Fruit fly (Drosophila melanogaster) whole organism, wandering third instar larva: ENCODE results near the gene CG10470.
A peak's percentile ranks its signal among the peaks of the same experiment; 100 is the strongest.

ENCODE experiments used
- Abd-B ChIP-seq: fragments of >200 bp; optimal IDR thresholded peaks from 2 replicates; lab custom pipeline; 2017; ENCODE audit warnings: missing biosample characterization, missing genetic modification characterization
- CG32264 ChIP-seq: fragments of 200-800 bp; sonication (Bioruptor generic); optimal IDR thresholded peaks from 2 replicates; lab custom pipeline; 2016; ENCODE audit warnings: missing biosample characterization, missing genetic modification characterization
- CG9705 ChIP-seq: fragments of 200-800 bp; sonication (Bioruptor generic); optimal IDR thresholded peaks from 2 replicates; lab custom pipeline; 2018; ENCODE audit warnings: missing biosample characterization, mild to moderate bottlenecking, missing genetic modification characterization
- CrebA ChIP-seq: fragments of 200-800 bp; sonication (Bioruptor generic); optimal IDR thresholded peaks from 2 replicates; lab custom pipeline; 2016; ENCODE audit warnings: missing biosample characterization, mild to moderate bottlenecking, missing genetic modification characterization, borderline replicate concordance
- Dfd ChIP-seq: fragments of >200 bp; optimal IDR thresholded peaks from 2 replicates; lab custom pipeline; 2017; ENCODE audit warnings: missing biosample characterization, missing genetic modification characterization
- Dif ChIP-seq: fragments of 200-275, 200-300 bp; sonication (Bioruptor generic); optimal IDR thresholded peaks from 2 replicates; lab custom pipeline; 2018; ENCODE audit warnings: missing biosample characterization, missing genetic modification characterization; ENCODE audit not compliant: partially characterized antibody
- GATAd ChIP-seq: sonication (Bioruptor generic); optimal IDR thresholded peaks from 2 replicates; lab custom pipeline; 2016; ENCODE audit warnings: missing biosample characterization, missing genetic modification characterization
- HLH106 ChIP-seq: fragments of 200-800 bp; optimal IDR thresholded peaks from 3 replicates; lab custom pipeline; 2019; ENCODE audit warnings: missing biosample characterization, mild to moderate bottlenecking, missing genetic modification characterization, moderate library complexity
- Hnf4 ChIP-seq: fragments of 200-800 bp; sonication (Bioruptor generic); optimal IDR thresholded peaks from 2 replicates; lab custom pipeline; 2016; ENCODE audit warnings: missing biosample characterization, mild to moderate bottlenecking, missing genetic modification characterization
- Hr78 ChIP-seq: fragments of >200 bp; optimal IDR thresholded peaks from 2 replicates; lab custom pipeline; 2017; ENCODE audit warnings: missing biosample characterization, missing genetic modification characterization
- Hr83 ChIP-seq: fragments of 200-300 bp; sonication (Bioruptor generic); optimal IDR thresholded peaks from 2 replicates; lab custom pipeline; 2016; ENCODE audit warnings: missing biosample characterization, mild to moderate bottlenecking, missing genetic modification characterization, moderate library complexity; ENCODE audit not compliant: poor library complexity, severe bottlenecking
- Jra ChIP-seq: sonication (Bioruptor generic); optimal IDR thresholded peaks from 2 replicates; lab custom pipeline; 2016; ENCODE audit warnings: missing biosample characterization, missing genetic modification characterization
- Mio ChIP-seq: sonication (Bioruptor generic); optimal IDR thresholded peaks from 2 replicates; lab custom pipeline; 2016; ENCODE audit warnings: missing biosample characterization, missing genetic modification characterization
- Myc ChIP-seq: fragments of >200 bp; optimal IDR thresholded peaks from 2 replicates; lab custom pipeline; 2017
- N ChIP-seq: fragments of >200 bp; optimal IDR thresholded peaks from 2 replicates; lab custom pipeline; 2018; ENCODE audit warnings: missing biosample characterization, missing external identifiers, missing genetic modification characterization
- OdsH ChIP-seq: fragments of 200-800 bp; sonication (Bioruptor generic); optimal IDR thresholded peaks from 2 replicates; lab custom pipeline; 2016; ENCODE audit warnings: missing biosample characterization, mild to moderate bottlenecking, missing genetic modification characterization
- Rel ChIP-seq, 2 experiments: fragments of 200-800 bp; sonication (Bioruptor generic) in 1 of 2; optimal IDR thresholded peaks; 2 replicates in 1 of 2; 3 replicates in 1 of 2; lab custom pipeline; 2016 to 2019; ENCODE audit warnings: mild to moderate bottlenecking in 2 of 2, missing biosample characterization in 2 of 2, missing genetic modification characterization in 2 of 2, moderate library complexity in 1 of 2
- Sp1 ChIP-seq: fragments of 200-800 bp; sonication (Bioruptor generic); optimal IDR thresholded peaks from 3 replicates; lab custom pipeline; 2019; ENCODE audit warnings: missing biosample characterization, mild to moderate bottlenecking, missing genetic modification characterization, moderate library complexity
- Vsx2 ChIP-seq: fragments of 200-300, 225-300 bp; sonication (Bioruptor generic); optimal IDR thresholded peaks from 2 replicates; lab custom pipeline; 2018; ENCODE audit warnings: missing biosample characterization, missing genetic modification characterization; ENCODE audit not compliant: partially characterized antibody
- br ChIP-seq: fragments of 200-800 bp; sonication (Bioruptor generic); optimal IDR thresholded peaks from 2 replicates; lab custom pipeline; 2016; ENCODE audit warnings: missing biosample characterization, missing genetic modification characterization
- brk ChIP-seq: fragments of 200-800 bp; sonication (Bioruptor generic); optimal IDR thresholded peaks from 2 replicates; lab custom pipeline; 2016; ENCODE audit warnings: missing biosample characterization, mild to moderate bottlenecking, missing genetic modification characterization
- dl ChIP-seq, 2 experiments: fragments of 175-275, 200-275 bp in 1 of 2; fragments of 200-275 bp in 1 of 2; sonication (Bioruptor generic); optimal IDR thresholded peaks; lab custom pipeline; 2018; ENCODE audit warnings: mild to moderate bottlenecking in 2 of 2, missing biosample characterization in 2 of 2, missing genetic modification characterization in 2 of 2, moderate library complexity in 2 of 2; ENCODE audit not compliant: partially characterized antibody in 2 of 2, insufficient read depth in 1 of 2
- dmrt93B ChIP-seq: fragments of 200-800 bp; sonication (Bioruptor generic); optimal IDR thresholded peaks from 2 replicates; lab custom pipeline; 2018; ENCODE audit warnings: missing biosample characterization, mild to moderate bottlenecking, missing genetic modification characterization
- dsf ChIP-seq: sonication (Bioruptor generic); optimal IDR thresholded peaks from 2 replicates; lab custom pipeline; 2016; ENCODE audit warnings: missing biosample characterization, missing genetic modification characterization, borderline replicate concordance
- ey ChIP-seq: fragments of 200-800 bp; sonication (Bioruptor generic); optimal IDR thresholded peaks from 2 replicates; lab custom pipeline; 2016; ENCODE audit warnings: missing biosample characterization, missing genetic modification characterization
- foxo ChIP-seq, 2 experiments: fragments of 200-800 bp; sonication (Bioruptor generic); optimal IDR thresholded peaks; 2 replicates in 1 of 2; 3 replicates in 1 of 2; lab custom pipeline; 2016 to 2017; ENCODE audit warnings: missing biosample characterization in 2 of 2, missing genetic modification characterization in 2 of 2
- fru ChIP-seq: fragments of 200-800 bp; sonication (Bioruptor generic); optimal IDR thresholded peaks from 3 replicates; lab custom pipeline; 2016; ENCODE audit warnings: missing biosample characterization, mild to moderate bottlenecking, missing genetic modification characterization
- h ChIP-seq: fragments of 200-800 bp; sonication (Bioruptor generic); optimal IDR thresholded peaks from 3 replicates; lab custom pipeline; 2016; ENCODE audit warnings: missing biosample characterization, mild to moderate bottlenecking, missing genetic modification characterization
- jim ChIP-seq: fragments of 175-275, 200-325 bp; sonication (Bioruptor generic); optimal IDR thresholded peaks from 2 replicates; lab custom pipeline; 2016; ENCODE audit warnings: missing biosample characterization, mild to moderate bottlenecking, missing genetic modification characterization
- lola ChIP-seq: fragments of >200 bp; optimal IDR thresholded peaks from 2 replicates; lab custom pipeline; 2017; ENCODE audit warnings: missing biosample characterization, missing genetic modification characterization
- pan ChIP-seq: fragments of >200 bp; optimal IDR thresholded peaks from 2 replicates; lab custom pipeline; 2017
- psq ChIP-seq: fragments of 200-800 bp; sonication (Bioruptor generic); optimal IDR thresholded peaks from 3 replicates; lab custom pipeline; 2017; ENCODE audit warnings: missing biosample characterization, mild to moderate bottlenecking, missing genetic modification characterization, moderate library complexity
- rgr ChIP-seq: fragments of 200-800 bp; sonication (Bioruptor generic); optimal IDR thresholded peaks from 3 replicates; lab custom pipeline; 2016; ENCODE audit warnings: missing biosample characterization, mild to moderate bottlenecking, missing genetic modification characterization
- sage ChIP-seq: fragments of 200-800 bp; sonication (Bioruptor generic); optimal IDR thresholded peaks from 2 replicates; lab custom pipeline; 2016; ENCODE audit warnings: missing biosample characterization, mild to moderate bottlenecking, missing genetic modification characterization
- sv ChIP-seq: fragments of 200-800 bp; sonication (Bioruptor generic); optimal IDR thresholded peaks from 3 replicates; lab custom pipeline; 2016; ENCODE audit warnings: missing biosample characterization, missing genetic modification characterization
- tai ChIP-seq: sonication (Bioruptor generic); optimal IDR thresholded peaks from 2 replicates; lab custom pipeline; 2016; ENCODE audit warnings: missing biosample characterization, missing genetic modification characterization
- usp ChIP-seq: fragments of >200 bp; optimal IDR thresholded peaks from 2 replicates; lab custom pipeline; 2017; ENCODE audit warnings: missing biosample characterization, missing genetic modification characterization
- woc ChIP-seq: sonication (Bioruptor generic); optimal IDR thresholded peaks from 2 replicates; lab custom pipeline; 2016; ENCODE audit warnings: missing biosample characterization, mild to moderate bottlenecking, missing genetic modification characterization

CG10470 gene

DNA sequence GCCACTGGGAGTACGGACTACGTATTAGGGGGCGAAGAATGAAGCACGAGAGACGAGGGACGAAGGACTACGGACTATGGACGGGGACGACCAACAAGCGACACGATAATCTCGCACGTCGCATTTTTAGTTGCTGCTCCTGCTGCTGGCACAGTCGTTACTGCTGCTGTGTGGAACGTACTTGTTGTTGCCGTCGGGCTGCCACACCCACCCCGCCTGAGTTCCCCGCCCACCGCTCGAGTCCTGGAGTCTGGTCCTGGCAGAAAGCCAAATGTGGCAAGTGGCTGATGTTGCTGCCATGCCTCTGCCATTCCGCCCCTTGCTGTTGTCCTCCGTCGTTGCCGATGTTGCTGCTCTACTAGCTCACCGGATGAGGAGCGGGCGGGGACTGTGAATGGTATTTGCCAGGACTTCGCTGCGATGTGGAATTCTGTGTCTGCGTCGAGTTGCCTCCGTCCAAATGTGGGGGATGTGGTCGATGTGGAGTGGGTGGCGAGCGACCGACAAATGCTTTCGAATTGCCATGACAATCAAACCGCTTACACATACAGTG is 36.0 kb upstream of the CG10470 start:
- TF ChIP-seq Abd-B (GFP tag; lab: Kevin White, UChicago) (no peak), jim (GFP tag; lab: Kevin White, UChicago) (no peak), foxo (GFP tag; optimal IDR thresholded peaks at IDR 0.05; lab: Kevin White, UChicago) (no peak), ey (GFP tag; lab: Kevin White, UChicago) (no peak), N (GFP tag; lab: Kevin White, UChicago) (no peak), Rel (GFP tag; optimal IDR thresholded peaks at IDR 0.05; lab: Kevin White, UChicago) (no peak), Rel (tag; optimal IDR thresholded peaks at IDR 0.05; lab: Kevin White, UChicago) (no peak), lola (GFP tag; lab: Kevin White, UChicago) (no peak), fru (GFP tag; lab: Kevin White, UChicago) (no peak), br (no peak), Mio (GFP tag; lab: Kevin White, UChicago) (no peak), CG32264 (GFP tag; lab: Kevin White, UChicago) (no peak), Hr83 (GFP tag; lab: Kevin White, UChicago) (no peak)
- TF ChIP-seq, all 38 proteins: peak for 0

DNA sequence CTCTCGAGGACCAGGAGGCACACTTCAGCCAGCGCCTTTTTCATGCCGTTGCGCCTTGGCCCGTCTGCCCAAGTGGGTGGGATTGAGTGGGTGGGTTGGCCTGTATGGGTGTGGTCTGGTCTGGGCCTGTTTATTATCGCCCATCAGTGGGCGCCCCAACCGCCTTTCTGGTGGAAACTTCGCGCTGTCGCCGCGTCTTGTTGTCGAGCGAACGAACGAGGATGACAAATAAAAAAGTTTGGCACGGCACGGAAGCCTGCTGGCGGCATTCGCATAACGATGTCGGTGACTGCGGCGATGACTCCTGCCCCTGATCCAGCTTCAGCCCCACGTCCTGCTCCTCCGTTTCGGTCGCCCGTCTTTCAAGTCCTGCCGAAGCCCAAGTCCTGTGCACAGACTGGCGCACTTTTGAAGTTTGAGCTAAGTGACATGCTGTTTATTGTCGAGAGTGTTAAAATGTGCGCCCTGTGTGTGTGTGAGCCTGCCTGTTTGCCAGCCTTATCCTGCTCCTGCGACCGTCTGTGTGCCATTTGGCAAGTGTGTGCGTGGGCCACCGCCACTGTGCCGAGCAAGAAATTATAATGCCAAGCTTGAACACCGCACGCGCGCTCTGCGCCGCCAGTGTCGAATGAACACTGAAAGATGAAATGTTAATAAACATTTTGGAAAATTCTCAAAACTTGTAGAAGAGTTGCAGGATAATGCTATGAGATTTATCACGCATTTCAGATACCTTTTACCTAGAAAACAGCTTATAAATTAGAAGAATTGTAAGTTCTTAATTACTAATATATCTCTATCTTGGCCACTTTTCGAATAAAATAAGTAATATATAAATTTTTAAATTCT is 34.6 kb upstream of the CG10470 start:
- TF ChIP-seq Dfd (GFP tag; lab: Kevin White, UChicago), result no peak
- TF ChIP-seq Hnf4 (GFP tag; lab: Kevin White, UChicago), result no peak
- peak; percentile 28 for TF ChIP-seq fru (GFP tag; lab: Kevin White, UChicago)
- TF ChIP-seq Mio (GFP tag; lab: Kevin White, UChicago), result no peak
- TF ChIP-seq GATAd (GFP tag; lab: Kevin White, UChicago), result no peak
- TF ChIP-seq usp (GFP tag; lab: Kevin White, UChicago), result no peak
- no peak for TF ChIP-seq pan
- TF ChIP-seq h, result peak; percentile 35
- TF ChIP-seq OdsH (GFP tag; lab: Kevin White, UChicago), result peak; percentile 27
- TF ChIP-seq Hr83 (GFP tag; lab: Kevin White, UChicago), result no peak
- no peak for TF ChIP-seq Vsx2 (GFP tag; lab: Kevin White, UChicago)
- peak; percentile 61 for TF ChIP-seq HLH106 (tag; lab: Kevin White, UChicago)
- TF ChIP-seq lola (GFP tag; lab: Kevin White, UChicago), result no peak
- no peak for TF ChIP-seq CrebA (GFP tag; lab: Kevin White, UChicago)
- TF ChIP-seq Dif (GFP tag; lab: Kevin White, UChicago), result no peak
- TF ChIP-seq tai (GFP tag; lab: Kevin White, UChicago), result no peak
- no peak for TF ChIP-seq Hr78 (GFP tag; lab: Kevin White, UChicago)
- TF ChIP-seq sage (GFP tag; lab: Kevin White, UChicago), result no peak
- TF ChIP-seq Sp1, result peak; percentile 67
- TF ChIP-seq dmrt93B (GFP tag; lab: Kevin White, UChicago), result peak; percentile 39
- TF ChIP-seq dl (GFP tag; optimal IDR thresholded peaks at IDR 0.05; lab: Kevin White, UChicago; ENCODE audit: insufficient read depth in 1 of 2, partially characterized antibody in 2 of 2), result no peak
- peak; percentile 10 for TF ChIP-seq psq (GFP tag; lab: Kevin White, UChicago)
- no peak for TF ChIP-seq Abd-B (GFP tag; lab: Kevin White, UChicago)
- peak; percentile 2 for TF ChIP-seq CG9705 (GFP tag; lab: Kevin White, UChicago)
- peak; percentile 14 for TF ChIP-seq rgr (GFP tag; lab: Kevin White, UChicago)
- TF ChIP-seq sv, result peak; percentile 38
- TF ChIP-seq N (GFP tag; lab: Kevin White, UChicago), result no peak
- no peak for TF ChIP-seq Jra (GFP tag; lab: Kevin White, UChicago)
- no peak for TF ChIP-seq woc
- no peak for TF ChIP-seq Myc (lab: Kevin White, UChicago)
- no peak for TF ChIP-seq dsf (GFP tag; lab: Kevin White, UChicago)
- TF ChIP-seq CG32264 (GFP tag; lab: Kevin White, UChicago), result no peak
- TF ChIP-seq br, result peak; percentile 3
- peak in 1 of 2 experiments; percentile 40 for TF ChIP-seq foxo (GFP tag; optimal IDR thresholded peaks at IDR 0.05; lab: Kevin White, UChicago)
- TF ChIP-seq brk (GFP tag; lab: Kevin White, UChicago), result no peak
- TF ChIP-seq Rel (GFP tag; optimal IDR thresholded peaks at IDR 0.05; lab: Kevin White, UChicago), result no peak
- TF ChIP-seq Rel (tag; optimal IDR thresholded peaks at IDR 0.05; lab: Kevin White, UChicago), result no peak
- no peak for TF ChIP-seq jim (GFP tag; lab: Kevin White, UChicago)
- no peak for TF ChIP-seq ey (GFP tag; lab: Kevin White, UChicago)
